Worm (Caenorhabditis elegans) whole organism, early embryonic: ENCODE measurements around the gene C03H5.3.

Source experiments
- B0310.2 ChIP-seq: sonication (generic microtip); optimal IDR thresholded peaks from 2 replicates; lab custom pipeline; 2016; ENCODE audit warnings: mild to moderate bottlenecking, missing genetic modification characterization, missing compliant biosample characterization
- aly-1 ChIP-seq: sonication (generic microtip); optimal IDR thresholded peaks from 2 replicates; lab custom pipeline; 2016; ENCODE audit warnings: missing genetic modification characterization, missing compliant biosample characterization
- ama-1 ChIP-seq: fragments of 150-350 bp; optimal IDR thresholded peaks from 2 replicates; lab custom pipeline; 2014
- ceh-13 ChIP-seq: fragments of 200-800 bp; sonication (Bioruptor generic); optimal IDR thresholded peaks from 2 replicates; lab custom pipeline; 2018; ENCODE audit warnings: mild to moderate bottlenecking, missing genetic modification characterization, missing compliant biosample characterization
- hmg-4 ChIP-seq: fragments of 200-800 bp; sonication (Bioruptor generic); optimal IDR thresholded peaks from 2 replicates; lab custom pipeline; 2018; ENCODE audit warnings: mild to moderate bottlenecking, missing genetic modification characterization, missing compliant biosample characterization
- pes-1 ChIP-seq: fragments of 200-800 bp; sonication (Bioruptor generic); IDR thresholded peaks from 2 replicates; pipeline ENCODE4 v1.3.6; 2022; ENCODE audit warnings: missing genetic modification reagents, missing genetic modification characterization, missing compliant biosample characterization

- TF ChIP-seq ama-1 (lab: Kevin White, UChicago) (no peak), pes-1 (no peak), ceh-13 (no peak), B0310.2 (tag; lab: Kevin White, UChicago) (no peak), aly-1 (tag; lab: Kevin White, UChicago) (no peak), hmg-4 (GFP tag; lab: Kevin White, UChicago) (no peak)
Observed at ce11 chrII:349749-350148, 36.1 kb upstream of the C03H5.3 start.
